Worm (Caenorhabditis elegans) whole organism, mixed stage, embryonic: ENCODE measurements around the gene T23B5.3.
A peak's percentile ranks its signal among the peaks of the same experiment; 100 is the strongest.

Experiments used
- ces-1 ChIP-seq: fragments of 150-350 bp; optimal IDR thresholded peaks from 2 replicates; lab custom pipeline; 2014; ENCODE audit warnings: missing biosample characterization, missing genetic modification reagents, missing genetic modification characterization
- elt-1 ChIP-seq: sonication (generic microtip); optimal IDR thresholded peaks from 2 replicates; lab custom pipeline; 2017; ENCODE audit warnings: missing genetic modification characterization, mild to moderate bottlenecking, missing compliant biosample characterization, antibody characterized with exemption, moderate library complexity, borderline replicate concordance; ENCODE audit not compliant: insufficient read depth
- elt-3 ChIP-seq: fragments of 150-350 bp; optimal IDR thresholded peaks from 2 replicates; lab custom pipeline; 2014; ENCODE audit warnings: missing biosample characterization, missing genetic modification characterization
- nhr-28 ChIP-seq: fragments of 150-350 bp; optimal IDR thresholded peaks from 2 replicates; lab custom pipeline; 2014; ENCODE audit warnings: missing biosample characterization, missing genetic modification characterization
- pha-4 ChIP-seq: fragments of 150-350 bp; optimal IDR thresholded peaks from 2 replicates; lab custom pipeline; 2018; ENCODE audit warnings: missing biosample characterization, missing genetic modification reagents, missing genetic modification characterization
- unc-62 ChIP-seq: fragments of 150-350 bp; optimal IDR thresholded peaks from 2 replicates; lab custom pipeline; 2014; ENCODE audit warnings: missing biosample characterization, missing genetic modification reagents, missing genetic modification characterization

DNA sequence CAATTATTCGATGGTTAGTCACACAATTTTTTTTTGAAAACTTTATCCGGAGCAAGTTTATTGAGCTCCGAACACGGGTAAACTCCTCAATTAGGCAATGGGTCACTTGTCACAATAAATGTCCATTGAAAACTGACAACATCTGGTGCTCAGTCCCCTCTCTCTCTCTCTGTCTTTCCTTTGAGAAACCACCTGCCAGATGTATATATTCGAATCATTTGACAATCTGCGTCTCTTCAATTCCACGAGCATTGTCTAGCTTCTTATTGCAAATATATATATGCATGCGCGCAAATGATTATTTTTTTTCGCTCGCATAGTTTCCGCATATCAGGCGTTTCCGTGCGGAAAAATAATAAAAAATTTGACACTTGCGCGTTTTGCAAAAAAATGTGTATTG, 2.6 kb upstream of the T23B5.3 start:
- TF ChIP-seq unc-62 (GFP tag; lab: Kevin White, UChicago), result peak; percentile 70
- TF ChIP-seq elt-1, result no peak
- TF ChIP-seq pha-4, result no peak
- TF ChIP-seq elt-3 (tag; lab: Kevin White, UChicago), result no peak
- no peak for TF ChIP-seq nhr-28 (tag; lab: Kevin White, UChicago)
- peak; percentile 20 for TF ChIP-seq ces-1 (GFP tag; lab: Kevin White, UChicago)
